Worm (Caenorhabditis elegans): ENCODE data around the gene slc-25A29.

Gene slc-25A29

ce11 chrV:14696604-14697307 lies 38.8 kb upstream of the slc-25A29 start, which contains the start of gene unc-112 (continued):
- TF ChIP-seq hsf-1 (GFP tag; IDR thresholded peaks at IDR 0.05) (0 out of 2 replicates have a peak, but pooled peaks have one; percentile 18), snpc-3.4 (tag; optimal IDR thresholded peaks at IDR 0.05) (no peak), rcor-1 (GFP tag; IDR thresholded peaks at IDR 0.05) (peak; percentile 37; the same call in 1 of the 2 replicates), hlh-26 (GFP tag; conservative IDR thresholded peaks at IDR 0.05) (no peak), let-607 (tag; optimal IDR thresholded peaks at IDR 0.05) (peak; percentile 25 to 29), gei-17 (GFP tag; optimal IDR thresholded peaks at IDR 0.05) (no peak), let-526 (GFP tag; IDR thresholded peaks at IDR 0.05) (0 out of 2 replicates have a peak, but pooled peaks have one; percentile 39), Y56A3A.18 (GFP tag; IDR thresholded peaks at IDR 0.05) (no peak), efl-1 (GFP tag; optimal IDR thresholded peaks at IDR 0.05) (peak; percentile 15), lin-35 (GFP tag; optimal IDR thresholded peaks at IDR 0.05) (peak in 1 of 3 experiments; percentile 33), nfyb-1 (GFP tag; IDR thresholded peaks at IDR 0.05) (0 out of 2 replicates have a peak, but pooled peaks have one; percentile 53), hmg-1.2 (GFP tag; IDR thresholded peaks at IDR 0.05) (peak; percentile 86), tbp1 (GFP tag; optimal IDR thresholded peaks at IDR 0.05) (peak; percentile 32), atf-7 (tag; optimal IDR thresholded peaks at IDR 0.05) (no peak), F23B12.7 (tag; optimal IDR thresholded peaks at IDR 0.05; ENCODE audit: insufficient read depth) (peak; percentile 81), pbrm-1 (GFP tag; IDR thresholded peaks at IDR 0.05) (0 out of 2 replicates have a peak, but pooled peaks have one; percentile 24), egl-44 (GFP tag; IDR thresholded peaks at IDR 0.05) (0 out of 2 replicates have a peak, but pooled peaks have one; percentile 12), zfh-2 (GFP tag; conservative IDR thresholded peaks at IDR 0.05) (peak; percentile 97), snpc-4 (GFP tag; optimal IDR thresholded peaks at IDR 0.05) (peak; percentile 46), snpc-4 (tag; optimal IDR thresholded peaks at IDR 0.05) (peak; percentile 31 to 76 (median 56)), athp-1 (tag; optimal IDR thresholded peaks at IDR 0.05) (no peak), snpc-1.1 (tag; optimal IDR thresholded peaks at IDR 0.05; ENCODE audit: insufficient read depth) (no peak), ztf-26 (tag; optimal IDR thresholded peaks at IDR 0.05) (peak; percentile 28), ceh-27 (GFP tag; optimal IDR thresholded peaks at IDR 0.05) (peak; percentile 62), hmg-20 (GFP tag; IDR thresholded peaks at IDR 0.05) (peak; percentile 59; the same call in 1 of the 2 replicates), rpc-1 (optimal IDR thresholded peaks at IDR 0.05) (no peak), rpc-1 (tag; optimal IDR thresholded peaks at IDR 0.05) (no peak), K11D2.4 (GFP tag; IDR thresholded peaks at IDR 0.05) (0 out of 2 replicates have a peak, but pooled peaks have one; percentile 26), lin-40 (tag; optimal IDR thresholded peaks at IDR 0.05) (no peak), ztf-18 (tag; optimal IDR thresholded peaks at IDR 0.05) (peak; percentile 48), madf-6 (GFP tag; IDR thresholded peaks at IDR 0.05) (no peak), somi-1 (GFP tag; optimal IDR thresholded peaks at IDR 0.05) (peak; percentile 25), ztf-22 (GFP tag; optimal IDR thresholded peaks at IDR 0.05) (no peak), F37B4.10 (GFP tag; IDR thresholded peaks at IDR 0.05) (no peak), sptf-2 (GFP tag; optimal IDR thresholded peaks at IDR 0.05) (no peak)

ce11 chrV:14695713-14696112 lies 37.7 kb upstream of the slc-25A29 start:
- TF ChIP-seq Y67H2A.10 (GFP tag; conservative IDR thresholded peaks at IDR 0.05) (no peak), cebp-1 (GFP tag; IDR thresholded peaks at IDR 0.05) (no peak), cebp-1 (tag; optimal IDR thresholded peaks at IDR 0.05) (peak; percentile 57)
